Worm (Caenorhabditis elegans) whole organism, late embryonic: Measurements from ENCODE around the gene tag-180.

Source experiments
- K02D7.2 ChIP-seq: sonication (generic microtip); optimal IDR thresholded peaks from 2 replicates; lab custom pipeline; 2017; ENCODE audit warnings: mild to moderate bottlenecking, missing genetic modification characterization, missing compliant biosample characterization
- ets-4 ChIP-seq: sonication (generic microtip); optimal IDR thresholded peaks from 2 replicates; lab custom pipeline; 2016; ENCODE audit warnings: missing genetic modification characterization, missing compliant biosample characterization
- nhr-11 ChIP-seq: fragments of 150-350 bp; optimal IDR thresholded peaks from 2 replicates; lab custom pipeline; 2014; ENCODE audit warnings: missing biosample characterization, missing genetic modification characterization
- pqm-1 ChIP-seq: sonication (generic microtip); optimal IDR thresholded peaks from 2 replicates; lab custom pipeline; 2016; ENCODE audit warnings: missing genetic modification characterization, missing compliant biosample characterization

- TF ChIP-seq K02D7.2 (tag; lab: Kevin White, UChicago), result no peak
- no peak for TF ChIP-seq ets-4
- no peak for TF ChIP-seq nhr-11 (tag; lab: Kevin White, UChicago)
- no peak for TF ChIP-seq pqm-1 (tag; lab: Kevin White, UChicago)
These were observed 15.3 kb upstream of the tag-180 start for ce11 chrII:11344554-11344953.
